Fruit fly (Drosophila melanogaster) whole organism, embryonic: ENCODE results near the gene jet.

ENCODE experiments used
- Bdp1 ChIP-seq: fragments of 200-800 bp; sonication (Bioruptor generic); optimal IDR thresholded peaks from 3 replicates; lab custom pipeline; 2016; ENCODE audit warnings: missing biosample characterization, missing genetic modification characterization
- Blimp-1 ChIP-seq: fragments of 200-800 bp; sonication (Bioruptor generic); optimal IDR thresholded peaks from 3 replicates; lab custom pipeline; 2018; ENCODE audit warnings: missing biosample characterization, missing genetic modification characterization, mild to moderate bottlenecking, moderate library complexity, missing genetic modification reagents
- Bteb2 ChIP-seq: fragments of 200-800 bp; sonication (Bioruptor generic); optimal IDR thresholded peaks from 2 replicates; lab custom pipeline; 2016; ENCODE audit warnings: missing biosample characterization, missing genetic modification characterization
- CG10274 ChIP-seq: fragments of 200-800 bp; sonication (Bioruptor generic); optimal IDR thresholded peaks from 3 replicates; lab custom pipeline; 2017; ENCODE audit warnings: missing biosample characterization, mild to moderate bottlenecking, missing genetic modification characterization
- CG10565 ChIP-seq: fragments of 200-800 bp; sonication (Bioruptor generic); optimal IDR thresholded peaks from 3 replicates; lab custom pipeline; 2016; ENCODE audit warnings: missing biosample characterization, mild to moderate bottlenecking, missing genetic modification characterization
- CG11085 ChIP-seq: fragments of 200-800 bp; sonication (Bioruptor generic); IDR thresholded peaks from 2 replicates; pipeline ENCODE4 v1.3.6; 2022; ENCODE audit warnings: missing biosample characterization, missing genetic modification characterization
- CG11560 ChIP-seq: fragments of 200-800 bp; sonication (Bioruptor generic); IDR thresholded peaks from 3 replicates; pipeline ENCODE4 v1.3.6; 2022; ENCODE audit warnings: missing biosample characterization, missing genetic modification characterization
- CG11695 ChIP-seq: fragments of 200-800 bp; sonication (Bioruptor generic); IDR thresholded peaks from 3 replicates; pipeline ENCODE4 v1.3.6; 2022; ENCODE audit warnings: missing biosample characterization, missing genetic modification characterization
- CG13296 ChIP-seq: fragments of 200-800 bp; sonication (Bioruptor generic); optimal IDR thresholded peaks from 3 replicates; lab custom pipeline; 2018; ENCODE audit warnings: missing biosample characterization, mild to moderate bottlenecking, missing genetic modification characterization
- CG15601 ChIP-seq: fragments of 200-800 bp; sonication (Bioruptor generic); optimal IDR thresholded peaks from 3 replicates; lab custom pipeline; 2019; ENCODE audit warnings: missing biosample characterization, mild to moderate bottlenecking, missing genetic modification characterization, moderate library complexity
- CG17568 ChIP-seq: fragments of 200-800 bp; sonication (Bioruptor generic); optimal IDR thresholded peaks from 2 replicates; lab custom pipeline; 2018; ENCODE audit warnings: missing biosample characterization, mild to moderate bottlenecking, missing genetic modification characterization, moderate library complexity
- CG17912 ChIP-seq: fragments of 200-800 bp; sonication (Bioruptor generic); optimal IDR thresholded peaks from 2 replicates; lab custom pipeline; 2018; ENCODE audit warnings: missing biosample characterization, mild to moderate bottlenecking, missing genetic modification characterization
- CG18599 ChIP-seq: fragments of 200-800 bp; sonication (Bioruptor generic); optimal IDR thresholded peaks from 3 replicates; lab custom pipeline; 2017; ENCODE audit warnings: missing biosample characterization, missing genetic modification characterization, mild to moderate bottlenecking, moderate library complexity, missing genetic modification reagents
- CG31365 ChIP-seq: fragments of 200-800 bp; sonication (Bioruptor generic); optimal IDR thresholded peaks from 2 replicates; lab custom pipeline; 2018; ENCODE audit warnings: missing biosample characterization, mild to moderate bottlenecking, missing genetic modification characterization
- CG32772 ChIP-seq: fragments of 200-800 bp; sonication (Bioruptor generic); IDR thresholded peaks from 2 replicates; pipeline ENCODE4 v1.3.6; 2022; ENCODE audit warnings: missing biosample characterization, missing genetic modification characterization
- CG4424 ChIP-seq: fragments of 200-800 bp; sonication (Bioruptor generic); optimal IDR thresholded peaks from 3 replicates; lab custom pipeline; 2016; ENCODE audit warnings: missing biosample characterization, missing genetic modification characterization
- CG6272 ChIP-seq: fragments of 200-800 bp; sonication (Bioruptor generic); IDR thresholded peaks from 2 replicates; pipeline ENCODE4 v1.3.6; 2022; ENCODE audit warnings: missing biosample characterization, missing genetic modification characterization
- CG6854 ChIP-seq: fragments of 200-800 bp; sonication (Bioruptor generic); optimal IDR thresholded peaks from 3 replicates; lab custom pipeline; 2017; ENCODE audit warnings: missing biosample characterization, mild to moderate bottlenecking, missing genetic modification characterization
- CG7271 ChIP-seq: fragments of 200-800 bp; sonication (Bioruptor generic); optimal IDR thresholded peaks from 2 replicates; lab custom pipeline; 2018; ENCODE audit warnings: missing biosample characterization, mild to moderate bottlenecking, missing genetic modification characterization, moderate library complexity
- CG7786 ChIP-seq: fragments of 200-800 bp; sonication (Bioruptor generic); optimal IDR thresholded peaks from 2 replicates; lab custom pipeline; 2016; ENCODE audit warnings: missing biosample characterization, missing genetic modification characterization
- CG7963 ChIP-seq: fragments of 200-800 bp; sonication (Bioruptor generic); IDR thresholded peaks from 3 replicates; pipeline ENCODE4 v1.3.6; 2022; ENCODE audit warnings: missing biosample characterization, missing genetic modification characterization; ENCODE audit not compliant: partially characterized antibody
- Chrac-16 ChIP-seq: fragments of 200-800 bp; sonication (Bioruptor generic); optimal IDR thresholded peaks from 3 replicates; lab custom pipeline; 2016; ENCODE audit warnings: missing biosample characterization, missing genetic modification characterization
- Gug ChIP-seq: fragments of 200-800 bp; sonication (Bioruptor generic); IDR thresholded peaks from 4 replicates; pipeline ENCODE4 v1.3.6; 2022; ENCODE audit warnings: missing biosample characterization, missing genetic modification characterization
- HHEX ChIP-seq: fragments of 200-800 bp; sonication (Bioruptor generic); optimal IDR thresholded peaks from 3 replicates; lab custom pipeline; 2017; ENCODE audit warnings: missing biosample characterization, mild to moderate bottlenecking, missing genetic modification characterization, missing genetic modification reagents
- HLH54F ChIP-seq: fragments of 200-800 bp; sonication (Bioruptor generic); optimal IDR thresholded peaks from 3 replicates; lab custom pipeline; 2016; ENCODE audit warnings: missing biosample characterization, missing genetic modification characterization
- HmgZ ChIP-seq: fragments of 200-800 bp; sonication (Bioruptor generic); optimal IDR thresholded peaks from 2 replicates; lab custom pipeline; 2018; ENCODE audit warnings: missing biosample characterization, mild to moderate bottlenecking, missing genetic modification characterization
- Hr3 ChIP-seq: fragments of 200-800 bp; sonication (Bioruptor generic); optimal IDR thresholded peaks from 3 replicates; lab custom pipeline; 2016; ENCODE audit warnings: missing biosample characterization, missing genetic modification characterization
- Mad ChIP-seq: fragments of 200-800 bp; sonication (Bioruptor generic); optimal IDR thresholded peaks from 2 replicates; lab custom pipeline; 2016; ENCODE audit warnings: missing biosample characterization, missing genetic modification characterization
- Opbp ChIP-seq: fragments of 200-800 bp; sonication (Bioruptor generic); IDR thresholded peaks from 3 replicates; pipeline ENCODE4 v1.3.6; 2022; ENCODE audit warnings: missing biosample characterization, missing genetic modification characterization; ENCODE audit not compliant: partially characterized antibody
- PHDP ChIP-seq: fragments of 200-800 bp; sonication (Bioruptor generic); optimal IDR thresholded peaks from 3 replicates; lab custom pipeline; 2018; ENCODE audit warnings: missing biosample characterization, mild to moderate bottlenecking, missing genetic modification characterization, moderate library complexity
- Sin3A ChIP-seq: fragments of >200 bp; optimal IDR thresholded peaks from 2 replicates; lab custom pipeline; 2018
- ap ChIP-seq: fragments of 200-800 bp; sonication (Bioruptor generic); IDR thresholded peaks from 2 replicates; pipeline ENCODE4 v1.3.6; 2022; ENCODE audit warnings: missing biosample characterization, missing genetic modification characterization
- bigmax ChIP-seq: fragments of 200-800 bp; sonication (Bioruptor generic); optimal IDR thresholded peaks from 2 replicates; lab custom pipeline; 2018; ENCODE audit warnings: missing biosample characterization, mild to moderate bottlenecking, missing genetic modification characterization
- cas ChIP-seq: fragments of 200-800 bp; sonication (Bioruptor generic); IDR thresholded peaks from 2 replicates; pipeline ENCODE4 v1.3.6; 2022; ENCODE audit warnings: missing biosample characterization, missing genetic modification characterization
- crc ChIP-seq: fragments of 200-800 bp; sonication (Bioruptor generic); optimal IDR thresholded peaks from 2 replicates; lab custom pipeline; 2016; ENCODE audit warnings: missing biosample characterization, missing genetic modification characterization
- da ChIP-seq: fragments of 200-800 bp; sonication (Bioruptor generic); optimal IDR thresholded peaks from 2 replicates; lab custom pipeline; 2016; ENCODE audit warnings: missing biosample characterization, missing genetic modification characterization
- dimm ChIP-seq: fragments of 200-800 bp; sonication (Bioruptor generic); IDR thresholded peaks from 2 replicates; pipeline ENCODE4 v1.3.6; 2022; ENCODE audit warnings: missing biosample characterization, missing genetic modification characterization
- dm ChIP-seq: fragments of 200-800 bp; sonication (Bioruptor generic); optimal IDR thresholded peaks from 3 replicates; lab custom pipeline; 2016; ENCODE audit warnings: missing biosample characterization, missing genetic modification characterization
- dmrt99B ChIP-seq: fragments of 200-800 bp; sonication (Bioruptor generic); optimal IDR thresholded peaks from 2 replicates; lab custom pipeline; 2018; ENCODE audit warnings: missing biosample characterization, mild to moderate bottlenecking, missing genetic modification characterization, moderate library complexity
- en ChIP-seq: fragments of 200-800 bp; sonication (Bioruptor generic); optimal IDR thresholded peaks from 2 replicates; lab custom pipeline; 2016; ENCODE audit warnings: missing biosample characterization, missing genetic modification characterization
- ham ChIP-seq: fragments of 200-800 bp; sonication (Bioruptor generic); IDR thresholded peaks from 2 replicates; pipeline ENCODE4 v1.3.6; 2022; ENCODE audit warnings: missing biosample characterization, missing genetic modification characterization
- jumu ChIP-seq: fragments of 200-800 bp; sonication (Bioruptor generic); optimal IDR thresholded peaks from 3 replicates; lab custom pipeline; 2016; ENCODE audit warnings: missing biosample characterization, missing genetic modification characterization
- mam ChIP-seq: fragments of 200-800 bp; sonication (Bioruptor generic); optimal IDR thresholded peaks from 3 replicates; lab custom pipeline; 2016; ENCODE audit warnings: missing biosample characterization, missing genetic modification characterization
- run ChIP-seq: fragments of 200-800 bp; sonication (Bioruptor generic); optimal IDR thresholded peaks from 3 replicates; lab custom pipeline; 2018; ENCODE audit warnings: missing biosample characterization, mild to moderate bottlenecking, missing genetic modification characterization
- sens ChIP-seq: fragments of 200-800 bp; sonication (Bioruptor generic); peaks from one replicate; lab custom pipeline; 2016; ENCODE audit warnings: missing biosample characterization, missing genetic modification characterization
- sob ChIP-seq: fragments of 200-800 bp; sonication (Bioruptor generic); IDR thresholded peaks from 2 replicates; pipeline ENCODE4 v1.3.6; 2022; ENCODE audit warnings: missing biosample characterization, missing genetic modification characterization
- tgo ChIP-seq: fragments of 200-800 bp; sonication (Bioruptor generic); IDR thresholded peaks from 3 replicates; pipeline ENCODE4 v1.3.6; 2022; ENCODE audit warnings: missing biosample characterization, missing genetic modification characterization
- unpg ChIP-seq: fragments of 200-800 bp; sonication (Bioruptor generic); optimal IDR thresholded peaks from 3 replicates; lab custom pipeline; 2018; ENCODE audit warnings: missing biosample characterization, mild to moderate bottlenecking, missing genetic modification characterization, moderate library complexity
- vfl ChIP-seq: fragments of 200-800 bp; sonication (Bioruptor generic); optimal IDR thresholded peaks from 2 replicates; lab custom pipeline; 2016; ENCODE audit warnings: missing biosample characterization, missing genetic modification characterization
- z ChIP-seq: fragments of 200-800 bp; sonication (Bioruptor generic); IDR thresholded peaks from 3 replicates; pipeline ENCODE4 v1.3.6; 2022; ENCODE audit warnings: missing biosample characterization, missing genetic modification characterization

Gene jet

dm6 chr2L:4997401-4998259 is 48.0 kb upstream of the jet start (continued):
- TF ChIP-seq CG6854 (peak; percentile 96), CG11695 (GFP tag; lab: Robert Waterston, UW) (peak; percentile 98), ap (GFP tag; lab: Robert Waterston, UW) (peak; percentile 99), Hr3 (GFP tag; lab: Kevin White, UChicago) (peak; percentile 99), bigmax (peak; percentile 80), Gug (GFP tag; lab: Robert Waterston, UW) (peak; percentile 99), CG13296 (GFP tag; lab: Kevin White, UChicago) (peak; percentile 96), Bdp1 (peak; percentile 94), Opbp (GFP tag; lab: Robert Waterston, UW) (peak; percentile 66; the same call in 2 of the 3 replicates), unpg (GFP tag; lab: Kevin White, UChicago) (peak; percentile 100), HLH54F (GFP tag; lab: Kevin White, UChicago) (peak; percentile 99), CG4424 (GFP tag; lab: Kevin White, UChicago) (peak; percentile 99), CG6272 (GFP tag; lab: Robert Waterston, UW) (peak; percentile 99), ham (GFP tag; lab: Robert Waterston, UW) (no peak; the same call in 1 of the 2 replicates), da (peak; percentile 99), Blimp-1 (peak; percentile 98), dimm (GFP tag; lab: Robert Waterston, UW) (peak; percentile 98), sens (GFP tag; lab: Kevin White, UChicago) (peak; percentile 100), Mad (GFP tag; lab: Kevin White, UChicago) (peak; percentile 98), CG15601 (tag; lab: Kevin White, UChicago) (peak; percentile 98), CG31365 (peak; percentile 98), CG11085 (GFP tag; lab: Robert Waterston, UW) (peak; percentile 99), CG7271 (peak; percentile 89), crc (peak; percentile 99), CG32772 (peak; percentile 99), HHEX (GFP tag; lab: Kevin White, UChicago) (peak; percentile 99), CG7963 (GFP tag; lab: Robert Waterston, UW) (peak; percentile 70), tgo (GFP tag; lab: Robert Waterston, UW) (peak; percentile 99), cas (peak; percentile 98), CG11560 (tag; lab: Robert Waterston, UW) (peak; percentile 94), CG10274 (GFP tag; lab: Kevin White, UChicago) (peak; percentile 94), CG18599 (peak; percentile 99), sob (GFP tag; lab: Robert Waterston, UW) (peak; percentile 99), jumu (GFP tag; lab: Kevin White, UChicago) (peak; percentile 99), Chrac-16 (GFP tag; lab: Kevin White, UChicago) (peak; percentile 99), Bteb2 (GFP tag; lab: Kevin White, UChicago) (peak; percentile 98), Sin3A (lab: Kevin White, UChicago) (no peak), CG7786 (GFP tag; lab: Kevin White, UChicago) (peak; percentile 99), PHDP (tag; lab: Kevin White, UChicago) (peak; percentile 99), HmgZ (tag; lab: Kevin White, UChicago) (peak; percentile 99), CG17568 (GFP tag; lab: Kevin White, UChicago) (peak; percentile 97), CG17912 (peak; percentile 96), dmrt99B (tag; lab: Kevin White, UChicago) (peak; percentile 99), run (peak; percentile 96), mam (peak; percentile 99), vfl (GFP tag; lab: Kevin White, UChicago) (peak; percentile 98), dm (peak; percentile 98), en (GFP tag; lab: Kevin White, UChicago) (peak; percentile 99), z (peak; percentile 84), CG10565 (GFP tag; lab: Kevin White, UChicago) (peak; percentile 97)
